Worm (Caenorhabditis elegans): ENCODE results near the gene Y43F8C.13.
A peak's percentile ranks its signal among the peaks of the same experiment; 100 is the strongest.

Gene Y43F8C.13

ce11 chrV:19697348-19698172, at the start of gene Y43F8C.13, which contains the start of gene ani-3:
TSS of gene Y43F8C.13 (minus strand) at chrV:19697398.
TSS of gene ani-3 (plus strand) at chrV:19697732.
- TF ChIP-seq elt-2 (tag; optimal IDR thresholded peaks at IDR 0.05), result peak; percentile 91
- no peak for TF ChIP-seq lin-15B (tag; optimal IDR thresholded peaks at IDR 0.05)
- TF ChIP-seq ceh-28 (tag; optimal IDR thresholded peaks at IDR 0.05), result peak; percentile 43
- no peak for TF ChIP-seq fkh-10 (GFP tag; optimal IDR thresholded peaks at IDR 0.05)
- peak; percentile 30 for TF ChIP-seq pha-4 (tag; optimal IDR thresholded peaks at IDR 0.05)
- peak; percentile 81 for TF ChIP-seq pqm-1 (tag; optimal IDR thresholded peaks at IDR 0.05)
- no peak for TF ChIP-seq unc-39 (tag; optimal IDR thresholded peaks at IDR 0.05)

DNA sequence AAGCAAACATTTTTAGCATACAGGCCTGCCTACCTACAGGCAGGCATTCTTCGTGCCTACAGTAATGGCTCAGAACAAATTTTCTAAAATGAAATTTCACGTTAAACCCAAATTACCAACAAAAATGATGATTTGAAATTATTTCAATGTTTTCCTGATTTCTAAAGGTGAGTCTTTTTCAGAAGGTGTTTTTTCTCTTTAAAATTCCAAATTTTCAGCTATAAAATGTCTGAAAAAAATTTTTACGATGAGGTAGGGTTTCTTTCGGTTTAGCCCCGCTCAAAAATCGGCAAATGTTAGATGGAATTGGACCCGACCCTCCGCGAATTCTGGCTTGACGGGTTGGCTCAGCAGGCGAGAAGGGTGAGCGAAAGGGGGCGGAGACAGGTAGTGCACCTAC, 48.7 kb upstream of the Y43F8C.13 start, which contains the start of gene W04E12.5:
Gene W04E12.5, plus strand, starts transcription at position 301 of the 400 bp plus-strand sequence.
- TF ChIP-seq lin-15B (tag; optimal IDR thresholded peaks at IDR 0.05), result no peak
- TF ChIP-seq ceh-9 (tag; optimal IDR thresholded peaks at IDR 0.05), result no peak
- no peak for TF ChIP-seq ZK546.5 (tag; optimal IDR thresholded peaks at IDR 0.05)
- TF ChIP-seq mdl-1 (tag; optimal IDR thresholded peaks at IDR 0.05), result no peak
- no peak for TF ChIP-seq pqm-1 (tag; optimal IDR thresholded peaks at IDR 0.05)
- no peak for TF ChIP-seq nhr-25 (tag; optimal IDR thresholded peaks at IDR 0.05)
- TF ChIP-seq nhr-237 (tag; optimal IDR thresholded peaks at IDR 0.05), result no peak
- no peak for TF ChIP-seq pha-4 (tag; optimal IDR thresholded peaks at IDR 0.05)
- no peak for TF ChIP-seq nhr-43 (tag; optimal IDR thresholded peaks at IDR 0.05; ENCODE audit: poor library complexity, severe bottlenecking)
- no peak for TF ChIP-seq nhr-28 (tag; optimal IDR thresholded peaks at IDR 0.05)
- no peak for TF ChIP-seq daf-12 (tag; optimal IDR thresholded peaks at IDR 0.05)

ce11 chrV:19744210-19744609, 47.0 kb upstream of the Y43F8C.13 start:
- no peak for TF ChIP-seq snpc-4 (tag; optimal IDR thresholded peaks at IDR 0.05)
- TF ChIP-seq ceh-28 (tag; optimal IDR thresholded peaks at IDR 0.05), result peak; percentile 85

DNA sequence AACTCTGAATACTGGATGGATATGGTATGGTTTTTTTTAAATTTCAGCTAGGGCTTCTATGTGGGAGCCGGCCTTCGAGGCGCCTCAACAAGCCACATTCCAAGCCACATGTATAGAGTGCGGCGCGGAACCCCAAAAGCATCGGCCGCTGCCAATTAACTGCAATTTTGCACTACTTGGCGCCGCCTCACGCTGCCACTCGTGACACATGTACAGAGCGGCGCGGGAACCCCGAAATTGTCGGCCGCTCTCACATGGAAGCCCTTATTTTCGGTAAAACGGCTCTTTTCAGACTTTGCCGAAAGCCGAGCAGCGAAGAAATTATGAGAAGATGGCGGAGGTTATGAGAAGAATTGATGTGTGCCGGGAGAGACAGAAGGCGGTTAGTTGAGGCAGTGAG, 46.6 kb upstream of the Y43F8C.13 start:
- no peak for TF ChIP-seq nhr-237 (tag; optimal IDR thresholded peaks at IDR 0.05)
- no peak for TF ChIP-seq unc-39 (tag; optimal IDR thresholded peaks at IDR 0.05)
- TF ChIP-seq ceh-28 (tag; optimal IDR thresholded peaks at IDR 0.05), result no peak
- no peak for TF ChIP-seq eor-1 (tag; optimal IDR thresholded peaks at IDR 0.05)
- TF ChIP-seq ceh-82 (tag; optimal IDR thresholded peaks at IDR 0.05), result no peak
- TF ChIP-seq aly-2 (tag; optimal IDR thresholded peaks at IDR 0.05), result no peak
- TF ChIP-seq egl-5 (tag; optimal IDR thresholded peaks at IDR 0.05), result no peak
- no peak for TF ChIP-seq pha-4 (tag; optimal IDR thresholded peaks at IDR 0.05)
- no peak for TF ChIP-seq ama-1 (optimal IDR thresholded peaks at IDR 0.05)
- TF ChIP-seq nhr-43 (tag; optimal IDR thresholded peaks at IDR 0.05; ENCODE audit: poor library complexity, severe bottlenecking), result no peak
- no peak for TF ChIP-seq lsy-12 (tag; optimal IDR thresholded peaks at IDR 0.05)
- no peak for TF ChIP-seq nhr-23 (tag; optimal IDR thresholded peaks at IDR 0.05)
- no peak for TF ChIP-seq nhr-25 (tag; optimal IDR thresholded peaks at IDR 0.05)
- no peak for TF ChIP-seq tbx-2 (tag; optimal IDR thresholded peaks at IDR 0.05)
- TF ChIP-seq egl-27 (tag; optimal IDR thresholded peaks at IDR 0.05), result no peak
- TF ChIP-seq hmg-11 (tag; optimal IDR thresholded peaks at IDR 0.05), result no peak
- TF ChIP-seq fkh-10 (GFP tag; optimal IDR thresholded peaks at IDR 0.05), result no peak
- no peak for TF ChIP-seq fos-1 (tag; optimal IDR thresholded peaks at IDR 0.05)
- no peak for TF ChIP-seq skn-1 (tag; optimal IDR thresholded peaks at IDR 0.05)

DNA sequence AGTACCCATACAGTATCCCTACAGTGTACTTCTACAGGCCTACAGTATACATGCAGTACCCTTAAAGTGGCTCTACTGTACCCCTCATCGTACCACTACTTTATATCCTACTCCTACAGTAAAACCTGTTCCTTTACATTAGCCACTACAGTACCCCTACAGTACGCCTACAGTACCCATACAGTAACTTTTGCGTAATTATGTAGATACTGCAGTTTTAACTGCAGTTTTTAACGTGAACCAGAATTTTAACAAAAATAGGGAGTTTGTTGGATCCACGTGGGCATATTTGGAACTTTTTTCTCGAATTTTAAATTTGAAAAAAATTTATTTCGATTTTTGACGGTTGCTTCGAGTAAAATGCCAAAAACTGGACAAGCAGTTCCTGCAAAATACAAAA, 46.1 kb upstream of the Y43F8C.13 start, which contains the start of gene W04E12.4:
Gene W04E12.4, plus strand, starts transcription at position 301 of the 400 bp plus-strand sequence.
- TF ChIP-seq nfya-1 (tag; optimal IDR thresholded peaks at IDR 0.05; ENCODE audit: insufficient read depth) (no peak), unc-39 (tag; optimal IDR thresholded peaks at IDR 0.05) (no peak), lin-39 (tag; optimal IDR thresholded peaks at IDR 0.05) (no peak), nhr-76 (tag; optimal IDR thresholded peaks at IDR 0.05) (no peak), egl-5 (tag; optimal IDR thresholded peaks at IDR 0.05) (no peak), ceh-28 (tag; optimal IDR thresholded peaks at IDR 0.05) (no peak), nhr-67 (tag; optimal IDR thresholded peaks at IDR 0.05) (no peak), nhr-12 (tag; optimal IDR thresholded peaks at IDR 0.05) (no peak)

All from whole organism, L3 larva.